Worm (Caenorhabditis elegans) whole organism, L4/young adult: Measurements from ENCODE around the gene nhr-20.

Experiments
- W03F9.2 ChIP-seq: fragments of 150-350 bp; optimal IDR thresholded peaks from 2 replicates; lab custom pipeline; 2014; ENCODE audit warnings: missing biosample characterization, missing genetic modification characterization
- dao-5 ChIP-seq: sonication (generic microtip); optimal IDR thresholded peaks from 2 replicates; lab custom pipeline; 2016; ENCODE audit warnings: missing genotype, missing genetic modification characterization, moderate library complexity, missing compliant biosample characterization
- him-1 ChIP-seq: sonication (generic microtip); optimal IDR thresholded peaks from 2 replicates; lab custom pipeline; 2016; ENCODE audit warnings: missing genotype, missing genetic modification reagents, missing genetic modification characterization, missing compliant biosample characterization

nhr-20 gene

ce11 chrIII:4227363-4227762, 5.7 kb downstream of the nhr-20 start:
- TF ChIP-seq dao-5 (tag; lab: Kevin White, UChicago) (no peak), him-1 (tag; lab: Kevin White, UChicago) (no peak), W03F9.2 (tag; lab: Kevin White, UChicago) (no peak)

ce11 chrIII:4224722-4225121, 8.3 kb downstream of the nhr-20 start:
- TF ChIP-seq him-1 (tag; lab: Kevin White, UChicago), result no peak
- no peak for TF ChIP-seq W03F9.2 (tag; lab: Kevin White, UChicago)
- no peak for TF ChIP-seq dao-5 (tag; lab: Kevin White, UChicago)

ce11 chrIII:4223668-4224127, 9.3 kb downstream of the nhr-20 start:
- peak; percentile 41 for TF ChIP-seq W03F9.2 (tag; lab: Kevin White, UChicago)
- peak; percentile 71 for TF ChIP-seq him-1 (tag; lab: Kevin White, UChicago)
- TF ChIP-seq dao-5 (tag; lab: Kevin White, UChicago), result no peak

DNA sequence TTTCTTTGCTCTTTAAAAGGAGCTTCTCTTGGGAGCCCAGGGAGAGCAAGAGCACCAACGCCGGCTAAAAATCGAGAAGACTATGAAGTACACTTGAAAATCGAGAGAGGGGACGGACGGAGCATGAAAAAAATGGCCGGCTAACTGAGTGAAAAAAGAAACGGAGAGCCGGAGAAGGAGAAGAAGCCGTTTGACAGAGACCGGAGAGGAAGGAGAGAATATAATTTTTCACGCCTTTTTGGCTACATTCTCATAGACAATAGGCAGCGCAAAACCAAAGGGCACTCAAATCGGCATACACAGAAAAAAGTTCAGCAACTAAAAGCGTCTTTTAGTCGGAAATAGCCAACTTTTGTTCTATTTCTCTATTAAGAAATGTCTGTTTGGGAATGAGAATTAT, 11.5 kb downstream of the nhr-20 start:
- TF ChIP-seq W03F9.2 (tag; lab: Kevin White, UChicago) (no peak), him-1 (tag; lab: Kevin White, UChicago) (no peak), dao-5 (tag; lab: Kevin White, UChicago) (no peak)

DNA sequence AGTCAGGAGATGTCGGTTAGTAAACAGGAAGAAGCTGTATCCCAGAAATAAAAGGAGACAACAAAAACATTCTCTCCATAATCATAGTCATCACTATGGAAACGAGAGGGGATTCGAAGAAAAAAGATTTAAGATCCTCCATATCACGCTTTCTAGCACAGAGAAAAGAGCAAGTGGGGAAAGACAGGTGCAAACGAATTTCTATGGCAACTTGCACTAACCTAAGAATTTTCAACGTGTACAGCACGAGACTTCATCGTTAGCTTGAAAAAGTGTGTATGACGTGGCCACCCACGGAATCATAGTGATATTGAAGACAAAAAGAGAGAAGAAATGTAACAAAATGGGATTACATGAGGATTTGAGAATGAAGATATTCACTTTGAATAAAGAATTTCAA, 12.2 kb downstream of the nhr-20 start:
- TF ChIP-seq him-1 (tag; lab: Kevin White, UChicago) (no peak), W03F9.2 (tag; lab: Kevin White, UChicago) (no peak), dao-5 (tag; lab: Kevin White, UChicago) (no peak)

- no peak for TF ChIP-seq dao-5 (tag; lab: Kevin White, UChicago)
- TF ChIP-seq W03F9.2 (tag; lab: Kevin White, UChicago), result no peak
- TF ChIP-seq him-1 (tag; lab: Kevin White, UChicago), result no peak
Measured at ce11 chrIII:4210661-4211060, 22.4 kb downstream of the nhr-20 start.

DNA sequence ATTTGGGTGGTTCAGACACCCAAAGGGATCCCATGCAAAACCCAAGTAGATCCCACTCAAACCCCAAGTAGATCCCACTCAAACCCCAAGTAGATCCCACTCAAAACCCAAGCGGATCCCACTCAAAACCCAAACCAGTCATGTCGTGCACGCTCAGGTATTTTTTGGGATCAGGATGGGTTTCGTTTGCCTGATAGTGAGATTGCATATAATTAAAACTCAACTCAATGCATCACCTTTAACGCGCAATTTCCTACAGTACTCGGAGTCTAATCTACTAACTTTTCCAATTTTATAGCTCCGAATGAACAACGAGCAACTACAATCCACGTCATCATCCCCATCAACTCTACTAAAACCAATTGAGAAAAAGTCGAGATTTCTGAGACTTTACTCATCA, 23.8 kb downstream of the nhr-20 start, which contains the start of gene phlp-2:
Gene phlp-2 (plus strand): TSS at position 301 of the 400 bp plus-strand sequence.
- TF ChIP-seq him-1 (tag; lab: Kevin White, UChicago) (no peak), dao-5 (tag; lab: Kevin White, UChicago) (no peak), W03F9.2 (tag; lab: Kevin White, UChicago) (no peak)

DNA sequence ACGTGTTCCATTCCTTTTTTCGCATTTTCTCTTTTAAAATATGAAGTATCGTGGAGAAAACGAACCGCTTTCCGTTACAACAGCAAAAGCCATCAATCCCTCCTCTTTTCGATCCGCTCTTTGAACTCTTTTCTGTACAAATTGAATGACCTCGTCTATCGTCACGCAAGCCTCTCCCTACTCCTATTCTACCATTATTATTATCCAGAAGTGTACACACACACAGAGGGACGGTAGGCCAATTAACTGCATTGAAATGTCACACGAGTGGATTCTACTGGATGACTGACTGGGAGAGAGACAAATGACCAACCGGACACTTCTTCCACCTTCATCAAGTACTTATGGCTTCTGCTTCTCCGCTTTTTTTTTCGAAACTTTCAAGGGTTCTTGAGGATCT, 24.8 kb downstream of the nhr-20 start:
- no peak for TF ChIP-seq him-1 (tag; lab: Kevin White, UChicago)
- TF ChIP-seq dao-5 (tag; lab: Kevin White, UChicago), result no peak
- TF ChIP-seq W03F9.2 (tag; lab: Kevin White, UChicago), result no peak

ce11 chrIII:4205751-4206327, 27.2 kb downstream of the nhr-20 start, which contains the start of gene R74.8:
TSS of gene R74.8 (plus strand) at chrIII:4206277.
- TF ChIP-seq W03F9.2 (tag; lab: Kevin White, UChicago) (peak; percentile 36), dao-5 (tag; lab: Kevin White, UChicago) (no peak)

ce11 chrIII:4204964-4205363, 28.1 kb downstream of the nhr-20 start:
- TF ChIP-seq him-1 (tag; lab: Kevin White, UChicago), result no peak

- TF ChIP-seq dao-5 (tag; lab: Kevin White, UChicago), result no peak
- TF ChIP-seq him-1 (tag; lab: Kevin White, UChicago), result no peak
Measured at ce11 chrIII:4204072-4204471, 28.9 kb downstream of the nhr-20 start, which contains the start of the genes pelo-1 and R74.7. TSS of gene pelo-1 (minus strand) at chrIII:4204222. TSS of gene R74.7 (plus strand) at chrIII:4204429.

- TF ChIP-seq W03F9.2 (tag; lab: Kevin White, UChicago), result no peak
- TF ChIP-seq him-1 (tag; lab: Kevin White, UChicago), result no peak
- no peak for TF ChIP-seq dao-5 (tag; lab: Kevin White, UChicago)
Measured at ce11 chrIII:4196988-4197384, 36.0 kb downstream of the nhr-20 start, which contains the start of gene asd-1. TSS of gene asd-1 (plus strand) at chrIII:4197285.

ce11 chrIII:4196301-4196987, 36.6 kb downstream of the nhr-20 start:
- TF ChIP-seq W03F9.2 (tag; lab: Kevin White, UChicago) (peak; percentile 7), dao-5 (tag; lab: Kevin White, UChicago) (no peak), him-1 (tag; lab: Kevin White, UChicago) (no peak)
